Fruit fly (Drosophila melanogaster) whole organism, wandering third instar larva: ENCODE results near the gene MED22.

Experiments used
- GATAd ChIP-seq: sonication (Bioruptor generic); optimal IDR thresholded peaks from 2 replicates; lab custom pipeline; 2016; ENCODE audit warnings: missing biosample characterization, missing genetic modification characterization
- OdsH ChIP-seq: fragments of 200-800 bp; sonication (Bioruptor generic); optimal IDR thresholded peaks from 2 replicates; lab custom pipeline; 2016; ENCODE audit warnings: missing biosample characterization, mild to moderate bottlenecking, missing genetic modification characterization
- lola ChIP-seq: fragments of >200 bp; optimal IDR thresholded peaks from 2 replicates; lab custom pipeline; 2017; ENCODE audit warnings: missing biosample characterization, missing genetic modification characterization
- psq ChIP-seq: fragments of 200-800 bp; sonication (Bioruptor generic); optimal IDR thresholded peaks from 3 replicates; lab custom pipeline; 2017; ENCODE audit warnings: missing biosample characterization, mild to moderate bottlenecking, missing genetic modification characterization, moderate library complexity
- sage ChIP-seq: fragments of 200-800 bp; sonication (Bioruptor generic); optimal IDR thresholded peaks from 2 replicates; lab custom pipeline; 2016; ENCODE audit warnings: missing biosample characterization, mild to moderate bottlenecking, missing genetic modification characterization

dm6 chrX:966818-967217 lies 38.9 kb downstream of the MED22 start:
- TF ChIP-seq psq (GFP tag; lab: Kevin White, UChicago), result no peak
- no peak for TF ChIP-seq OdsH
- no peak for TF ChIP-seq GATAd (GFP tag; lab: Kevin White, UChicago)
- TF ChIP-seq lola, result no peak
- no peak for TF ChIP-seq sage (GFP tag; lab: Kevin White, UChicago)
